Fruit fly (Drosophila melanogaster) whole organism, wandering third instar larva: ENCODE measurements around the gene CG13024.

Source experiments
- Abd-B ChIP-seq: fragments of >200 bp; optimal IDR thresholded peaks from 2 replicates; lab custom pipeline; 2017; ENCODE audit warnings: missing biosample characterization, missing genetic modification characterization
- CG32264 ChIP-seq: fragments of 200-800 bp; sonication (Bioruptor generic); optimal IDR thresholded peaks from 2 replicates; lab custom pipeline; 2016; ENCODE audit warnings: missing biosample characterization, missing genetic modification characterization
- CG9705 ChIP-seq: fragments of 200-800 bp; sonication (Bioruptor generic); optimal IDR thresholded peaks from 2 replicates; lab custom pipeline; 2018; ENCODE audit warnings: missing biosample characterization, mild to moderate bottlenecking, missing genetic modification characterization
- CrebA ChIP-seq: fragments of 200-800 bp; sonication (Bioruptor generic); optimal IDR thresholded peaks from 2 replicates; lab custom pipeline; 2016; ENCODE audit warnings: missing biosample characterization, mild to moderate bottlenecking, missing genetic modification characterization, borderline replicate concordance
- Dfd ChIP-seq: fragments of >200 bp; optimal IDR thresholded peaks from 2 replicates; lab custom pipeline; 2017; ENCODE audit warnings: missing biosample characterization, missing genetic modification characterization
- Dif ChIP-seq: fragments of 200-275, 200-300 bp; sonication (Bioruptor generic); optimal IDR thresholded peaks from 2 replicates; lab custom pipeline; 2018; ENCODE audit warnings: missing biosample characterization, missing genetic modification characterization; ENCODE audit not compliant: partially characterized antibody
- GATAd ChIP-seq: sonication (Bioruptor generic); optimal IDR thresholded peaks from 2 replicates; lab custom pipeline; 2016; ENCODE audit warnings: missing biosample characterization, missing genetic modification characterization
- HLH106 ChIP-seq: fragments of 200-800 bp; optimal IDR thresholded peaks from 3 replicates; lab custom pipeline; 2019; ENCODE audit warnings: missing biosample characterization, mild to moderate bottlenecking, missing genetic modification characterization, moderate library complexity
- Hnf4 ChIP-seq: fragments of 200-800 bp; sonication (Bioruptor generic); optimal IDR thresholded peaks from 2 replicates; lab custom pipeline; 2016; ENCODE audit warnings: missing biosample characterization, mild to moderate bottlenecking, missing genetic modification characterization
- Hr78 ChIP-seq: fragments of >200 bp; optimal IDR thresholded peaks from 2 replicates; lab custom pipeline; 2017; ENCODE audit warnings: missing biosample characterization, missing genetic modification characterization
- Hr83 ChIP-seq: fragments of 200-300 bp; sonication (Bioruptor generic); optimal IDR thresholded peaks from 2 replicates; lab custom pipeline; 2016; ENCODE audit warnings: missing biosample characterization, mild to moderate bottlenecking, missing genetic modification characterization, moderate library complexity; ENCODE audit not compliant: poor library complexity, severe bottlenecking
- Jra ChIP-seq: sonication (Bioruptor generic); optimal IDR thresholded peaks from 2 replicates; lab custom pipeline; 2016; ENCODE audit warnings: missing biosample characterization, missing genetic modification characterization
- Mio ChIP-seq: sonication (Bioruptor generic); optimal IDR thresholded peaks from 2 replicates; lab custom pipeline; 2016; ENCODE audit warnings: missing biosample characterization, missing genetic modification characterization
- Myc ChIP-seq: fragments of >200 bp; optimal IDR thresholded peaks from 2 replicates; lab custom pipeline; 2017
- N ChIP-seq: fragments of >200 bp; optimal IDR thresholded peaks from 2 replicates; lab custom pipeline; 2018; ENCODE audit warnings: missing biosample characterization, missing external identifiers, missing genetic modification characterization
- OdsH ChIP-seq: fragments of 200-800 bp; sonication (Bioruptor generic); optimal IDR thresholded peaks from 2 replicates; lab custom pipeline; 2016; ENCODE audit warnings: missing biosample characterization, mild to moderate bottlenecking, missing genetic modification characterization
- Rel ChIP-seq, 2 experiments: fragments of 200-800 bp; sonication (Bioruptor generic) in 1 of 2; optimal IDR thresholded peaks; 2 replicates in 1 of 2; 3 replicates in 1 of 2; lab custom pipeline; 2016 to 2019; ENCODE audit warnings: mild to moderate bottlenecking in 2 of 2, missing biosample characterization in 2 of 2, missing genetic modification characterization in 2 of 2, moderate library complexity in 1 of 2
- Sp1 ChIP-seq: fragments of 200-800 bp; sonication (Bioruptor generic); optimal IDR thresholded peaks from 3 replicates; lab custom pipeline; 2019; ENCODE audit warnings: missing biosample characterization, mild to moderate bottlenecking, missing genetic modification characterization, moderate library complexity
- br ChIP-seq: fragments of 200-800 bp; sonication (Bioruptor generic); optimal IDR thresholded peaks from 2 replicates; lab custom pipeline; 2016; ENCODE audit warnings: missing biosample characterization, missing genetic modification characterization
- brk ChIP-seq: fragments of 200-800 bp; sonication (Bioruptor generic); optimal IDR thresholded peaks from 2 replicates; lab custom pipeline; 2016; ENCODE audit warnings: missing biosample characterization, mild to moderate bottlenecking, missing genetic modification characterization
- dl ChIP-seq, 2 experiments: fragments of 175-275, 200-275 bp in 1 of 2; fragments of 200-275 bp in 1 of 2; sonication (Bioruptor generic); optimal IDR thresholded peaks; lab custom pipeline; 2018; ENCODE audit warnings: mild to moderate bottlenecking in 2 of 2, missing biosample characterization in 2 of 2, missing genetic modification characterization in 2 of 2, moderate library complexity in 2 of 2; ENCODE audit not compliant: partially characterized antibody in 2 of 2, insufficient read depth in 1 of 2
- dmrt93B ChIP-seq: fragments of 200-800 bp; sonication (Bioruptor generic); optimal IDR thresholded peaks from 2 replicates; lab custom pipeline; 2018; ENCODE audit warnings: missing biosample characterization, mild to moderate bottlenecking, missing genetic modification characterization
- dsf ChIP-seq: sonication (Bioruptor generic); optimal IDR thresholded peaks from 2 replicates; lab custom pipeline; 2016; ENCODE audit warnings: missing biosample characterization, missing genetic modification characterization, borderline replicate concordance
- ey ChIP-seq: fragments of 200-800 bp; sonication (Bioruptor generic); optimal IDR thresholded peaks from 2 replicates; lab custom pipeline; 2016; ENCODE audit warnings: missing biosample characterization, missing genetic modification characterization
- foxo ChIP-seq, 2 experiments: fragments of 200-800 bp; sonication (Bioruptor generic); optimal IDR thresholded peaks; 2 replicates in 1 of 2; 3 replicates in 1 of 2; lab custom pipeline; 2016 to 2017; ENCODE audit warnings: missing biosample characterization in 2 of 2, missing genetic modification characterization in 2 of 2
- fru ChIP-seq: fragments of 200-800 bp; sonication (Bioruptor generic); optimal IDR thresholded peaks from 3 replicates; lab custom pipeline; 2016; ENCODE audit warnings: missing biosample characterization, mild to moderate bottlenecking, missing genetic modification characterization
- h ChIP-seq: fragments of 200-800 bp; sonication (Bioruptor generic); optimal IDR thresholded peaks from 3 replicates; lab custom pipeline; 2016; ENCODE audit warnings: missing biosample characterization, mild to moderate bottlenecking, missing genetic modification characterization
- jim ChIP-seq: fragments of 175-275, 200-325 bp; sonication (Bioruptor generic); optimal IDR thresholded peaks from 2 replicates; lab custom pipeline; 2016; ENCODE audit warnings: missing biosample characterization, mild to moderate bottlenecking, missing genetic modification characterization
- lola ChIP-seq: fragments of >200 bp; optimal IDR thresholded peaks from 2 replicates; lab custom pipeline; 2017; ENCODE audit warnings: missing biosample characterization, missing genetic modification characterization
- pan ChIP-seq: fragments of >200 bp; optimal IDR thresholded peaks from 2 replicates; lab custom pipeline; 2017
- psq ChIP-seq: fragments of 200-800 bp; sonication (Bioruptor generic); optimal IDR thresholded peaks from 3 replicates; lab custom pipeline; 2017; ENCODE audit warnings: missing biosample characterization, mild to moderate bottlenecking, missing genetic modification characterization, moderate library complexity
- rgr ChIP-seq: fragments of 200-800 bp; sonication (Bioruptor generic); optimal IDR thresholded peaks from 3 replicates; lab custom pipeline; 2016; ENCODE audit warnings: missing biosample characterization, mild to moderate bottlenecking, missing genetic modification characterization
- sage ChIP-seq: fragments of 200-800 bp; sonication (Bioruptor generic); optimal IDR thresholded peaks from 2 replicates; lab custom pipeline; 2016; ENCODE audit warnings: missing biosample characterization, mild to moderate bottlenecking, missing genetic modification characterization
- sv ChIP-seq: fragments of 200-800 bp; sonication (Bioruptor generic); optimal IDR thresholded peaks from 3 replicates; lab custom pipeline; 2016; ENCODE audit warnings: missing biosample characterization, missing genetic modification characterization
- tai ChIP-seq: sonication (Bioruptor generic); optimal IDR thresholded peaks from 2 replicates; lab custom pipeline; 2016; ENCODE audit warnings: missing biosample characterization, missing genetic modification characterization
- woc ChIP-seq: sonication (Bioruptor generic); optimal IDR thresholded peaks from 2 replicates; lab custom pipeline; 2016; ENCODE audit warnings: missing biosample characterization, mild to moderate bottlenecking, missing genetic modification characterization

CG13024 gene

DNA sequence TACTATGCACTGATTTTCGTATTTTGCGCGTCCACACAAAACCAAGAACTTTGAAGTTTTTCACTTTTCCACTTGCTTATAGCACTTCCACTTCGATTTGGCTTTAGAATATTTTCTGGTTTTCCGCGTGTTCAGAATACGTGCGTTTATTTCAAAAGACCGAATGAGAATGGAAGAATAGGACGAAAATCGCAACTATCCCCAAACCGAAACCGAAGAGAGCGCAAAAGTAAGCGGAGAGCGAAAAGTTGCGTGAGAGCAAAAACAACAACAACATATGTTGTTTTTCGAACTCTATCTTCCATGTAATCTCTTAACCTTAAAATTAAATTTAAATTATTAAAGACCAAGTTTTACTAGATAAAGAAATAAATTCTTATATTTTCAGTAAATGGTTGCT, 21.3 kb downstream of the CG13024 start, which contains the start of gene CG9674:
Gene CG9674 (minus strand): TSS at position 174 of the 400 bp plus-strand sequence.
- TF ChIP-seq Dfd (no peak), N (GFP tag; lab: Kevin White, UChicago) (no peak), Myc (lab: Kevin White, UChicago) (no peak), Abd-B (GFP tag; lab: Kevin White, UChicago) (no peak), CrebA (GFP tag; lab: Kevin White, UChicago) (no peak), Hr83 (GFP tag; lab: Kevin White, UChicago) (no peak), brk (GFP tag; lab: Kevin White, UChicago) (no peak), CG9705 (no peak), ey (GFP tag; lab: Kevin White, UChicago) (no peak), pan (no peak), Jra (no peak), foxo (GFP tag; optimal IDR thresholded peaks at IDR 0.05; lab: Kevin White, UChicago) (no peak), h (GFP tag; lab: Kevin White, UChicago) (no peak), dsf (GFP tag; lab: Kevin White, UChicago) (no peak), jim (no peak), Sp1 (GFP tag; lab: Kevin White, UChicago) (no peak), sage (no peak), sv (no peak), GATAd (no peak), Hr78 (GFP tag; lab: Kevin White, UChicago) (no peak)

DNA sequence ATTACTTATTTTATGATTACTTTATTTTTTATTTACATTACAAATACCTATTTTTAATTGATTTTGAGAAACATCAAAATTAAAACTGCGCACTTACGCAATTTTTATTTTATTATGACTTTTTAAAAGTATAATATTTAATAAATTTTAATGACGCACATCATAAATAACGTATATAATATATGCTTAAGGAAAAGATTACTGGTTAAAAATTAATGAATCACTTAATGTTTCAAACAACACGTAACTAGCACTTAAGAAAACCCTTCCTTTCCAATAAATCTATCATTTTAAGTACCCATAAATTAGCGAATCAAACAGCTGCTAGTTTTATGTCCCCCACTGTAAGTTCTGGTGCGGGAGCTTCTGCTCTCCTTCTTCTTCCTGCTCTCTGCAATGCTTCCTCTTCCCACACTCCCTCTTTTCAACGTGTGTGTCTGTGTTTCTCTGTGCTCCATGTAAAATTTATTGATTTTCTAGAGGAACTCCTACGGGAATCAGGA, 22.0 kb downstream of the CG13024 start:
- no peak for TF ChIP-seq CG9705
- TF ChIP-seq psq = peak; percentile 73
- peak; percentile 86 for TF ChIP-seq Sp1 (GFP tag; lab: Kevin White, UChicago)
- peak; percentile 76 for TF ChIP-seq dmrt93B
- TF ChIP-seq Rel (GFP tag; optimal IDR thresholded peaks at IDR 0.05; lab: Kevin White, UChicago) = no peak
- peak; percentile 21 for TF ChIP-seq Rel (tag; optimal IDR thresholded peaks at IDR 0.05; lab: Kevin White, UChicago)
- no peak for TF ChIP-seq dl (GFP tag; optimal IDR thresholded peaks at IDR 0.05; lab: Kevin White, UChicago; ENCODE audit: insufficient read depth in 1 of 2, partially characterized antibody in 2 of 2)
- TF ChIP-seq woc (GFP tag; lab: Kevin White, UChicago) = peak; percentile 17
- TF ChIP-seq Dfd = peak; percentile 47
- peak; percentile 50 for TF ChIP-seq h (GFP tag; lab: Kevin White, UChicago)
- TF ChIP-seq Hr83 (GFP tag; lab: Kevin White, UChicago) = peak; percentile 6
- TF ChIP-seq foxo (GFP tag; optimal IDR thresholded peaks at IDR 0.05; lab: Kevin White, UChicago) = peak in 1 of 2 experiments; percentile 81
- no peak for TF ChIP-seq lola (GFP tag; lab: Kevin White, UChicago)
- TF ChIP-seq HLH106 (tag; lab: Kevin White, UChicago) = peak; percentile 80
- TF ChIP-seq br (GFP tag; lab: Kevin White, UChicago) = peak; percentile 31
- TF ChIP-seq brk (GFP tag; lab: Kevin White, UChicago) = peak; percentile 22
- peak; percentile 45 for TF ChIP-seq fru (GFP tag; lab: Kevin White, UChicago)
- peak; percentile 56 for TF ChIP-seq OdsH (GFP tag; lab: Kevin White, UChicago)
- peak; percentile 66 for TF ChIP-seq rgr (GFP tag; lab: Kevin White, UChicago)
- no peak for TF ChIP-seq pan
- TF ChIP-seq ey (GFP tag; lab: Kevin White, UChicago) = peak; percentile 27
- TF ChIP-seq CG32264 (GFP tag; lab: Kevin White, UChicago) = no peak
- peak; percentile 19 for TF ChIP-seq Hnf4 (GFP tag; lab: Kevin White, UChicago)

DNA sequence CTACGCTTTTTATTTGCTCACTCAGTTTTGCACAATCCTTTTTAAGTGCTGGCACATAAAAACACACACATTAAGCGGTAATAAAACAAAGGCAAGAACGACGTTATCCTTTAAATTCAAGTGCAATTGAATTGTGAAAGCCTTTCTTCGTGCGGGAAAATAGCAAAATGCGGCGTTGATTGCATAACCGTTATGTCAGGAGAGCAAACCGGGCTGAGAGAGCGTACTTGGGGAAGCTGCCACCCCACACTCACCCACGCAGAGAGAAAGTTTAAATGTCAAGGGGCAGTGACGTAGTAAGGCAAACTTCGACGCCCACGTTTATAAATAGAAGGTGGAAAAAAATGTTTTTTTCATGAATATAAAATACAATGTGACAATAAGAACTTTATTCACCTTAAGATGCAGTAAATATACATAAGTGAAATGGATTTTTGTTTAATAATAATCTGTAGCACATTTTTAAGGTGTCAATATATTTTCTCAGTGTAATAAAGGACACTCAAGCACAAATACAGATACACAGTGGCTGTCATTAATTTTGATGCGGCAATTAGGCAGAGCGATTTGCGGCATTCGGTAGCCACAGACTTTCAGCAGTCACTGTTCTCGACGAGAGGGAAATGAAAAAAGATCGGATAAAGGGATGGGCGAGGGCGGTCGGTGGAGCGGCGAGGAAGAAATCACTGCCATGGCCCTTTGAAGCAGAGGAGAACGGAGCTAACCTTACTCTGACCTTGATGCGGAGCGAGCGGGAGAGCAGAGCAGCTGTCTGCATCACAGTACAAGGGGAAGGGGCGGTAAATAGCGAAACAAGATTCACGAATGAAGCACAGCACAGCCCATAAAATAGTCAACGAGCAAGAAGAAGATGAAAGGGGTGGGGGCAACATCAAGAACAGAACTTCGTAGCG, 22.8 kb downstream of the CG13024 start:
- TF ChIP-seq h (GFP tag; lab: Kevin White, UChicago) = peak; percentile 49
- TF ChIP-seq brk (GFP tag; lab: Kevin White, UChicago) = no peak
- TF ChIP-seq fru (GFP tag; lab: Kevin White, UChicago) = peak; percentile 58
- no peak for TF ChIP-seq jim
- peak; percentile 9 for TF ChIP-seq CG32264 (GFP tag; lab: Kevin White, UChicago)
- no peak for TF ChIP-seq Dfd
- TF ChIP-seq woc (GFP tag; lab: Kevin White, UChicago) = peak; percentile 14
- TF ChIP-seq GATAd = no peak
- TF ChIP-seq Mio (GFP tag; lab: Kevin White, UChicago) = no peak
- peak in 1 of 2 experiments; percentile 29 for TF ChIP-seq foxo (GFP tag; optimal IDR thresholded peaks at IDR 0.05; lab: Kevin White, UChicago)
- TF ChIP-seq N (GFP tag; lab: Kevin White, UChicago) = no peak
- TF ChIP-seq br (GFP tag; lab: Kevin White, UChicago) = peak; percentile 24
- no peak for TF ChIP-seq lola (GFP tag; lab: Kevin White, UChicago)
- TF ChIP-seq Dif = no peak
- TF ChIP-seq dmrt93B = no peak
- peak; percentile 23 for TF ChIP-seq HLH106 (tag; lab: Kevin White, UChicago)
- no peak for TF ChIP-seq Rel (GFP tag; optimal IDR thresholded peaks at IDR 0.05; lab: Kevin White, UChicago)
- TF ChIP-seq Rel (tag; optimal IDR thresholded peaks at IDR 0.05; lab: Kevin White, UChicago) = no peak
- peak; percentile 37 for TF ChIP-seq rgr (GFP tag; lab: Kevin White, UChicago)
- peak; percentile 6 for TF ChIP-seq tai (GFP tag; lab: Kevin White, UChicago)
- TF ChIP-seq Hnf4 (GFP tag; lab: Kevin White, UChicago) = peak; percentile 20
- TF ChIP-seq dl (GFP tag; optimal IDR thresholded peaks at IDR 0.05; lab: Kevin White, UChicago; ENCODE audit: insufficient read depth in 1 of 2, partially characterized antibody in 2 of 2) = no peak
- no peak for TF ChIP-seq Sp1 (GFP tag; lab: Kevin White, UChicago)
- peak; percentile 44 for TF ChIP-seq OdsH (GFP tag; lab: Kevin White, UChicago)
- TF ChIP-seq CG9705 = no peak
- TF ChIP-seq CrebA (GFP tag; lab: Kevin White, UChicago) = no peak
